Worm (Caenorhabditis elegans) whole organism, L3 larva: ENCODE data around the gene irld-51.

ENCODE experiments used
- R02D3.7 ChIP-seq: fragments of 150-350 bp; optimal IDR thresholded peaks from 2 replicates; lab custom pipeline; 2014; ENCODE audit warnings: missing biosample characterization, missing genetic modification characterization
- ZK546.5 ChIP-seq: sonication (generic microtip); optimal IDR thresholded peaks from 2 replicates; lab custom pipeline; 2017; ENCODE audit warnings: missing biosample characterization, missing genetic modification characterization
- ama-1 ChIP-seq: fragments of 150-350 bp; optimal IDR thresholded peaks from 2 replicates; lab custom pipeline; 2018
- ceh-16 ChIP-seq: sonication (generic microtip); optimal IDR thresholded peaks from 2 replicates; lab custom pipeline; 2017; ENCODE audit warnings: missing biosample characterization, missing genetic modification characterization
- ceh-28 ChIP-seq: fragments of 150-350 bp; optimal IDR thresholded peaks from 2 replicates; lab custom pipeline; 2014; ENCODE audit warnings: missing biosample characterization, missing genetic modification reagents, missing genetic modification characterization
- ceh-82 ChIP-seq: fragments of 150-350 bp; optimal IDR thresholded peaks from 2 replicates; lab custom pipeline; 2014; ENCODE audit warnings: missing biosample characterization, missing genetic modification characterization
- ceh-9 ChIP-seq: sonication (generic microtip); optimal IDR thresholded peaks from 2 replicates; lab custom pipeline; 2018; ENCODE audit warnings: missing biosample characterization, missing genetic modification characterization
- daf-12 ChIP-seq: fragments of 150-350 bp; optimal IDR thresholded peaks from 2 replicates; lab custom pipeline; 2014; ENCODE audit warnings: missing biosample characterization, missing genetic modification reagents, missing genetic modification characterization
- egl-27 ChIP-seq: sonication (generic microtip); optimal IDR thresholded peaks from 4 replicates; lab custom pipeline; 2017; ENCODE audit warnings: missing biosample characterization, missing genetic modification reagents, missing genetic modification characterization
- egl-5 ChIP-seq: fragments of 150-350 bp; optimal IDR thresholded peaks from 2 replicates; lab custom pipeline; 2017; ENCODE audit warnings: missing biosample characterization, missing genetic modification reagents, missing genetic modification characterization, inconsistent platforms
- elt-1 ChIP-seq: fragments of 150-350 bp; optimal IDR thresholded peaks from 2 replicates; lab custom pipeline; 2014; ENCODE audit warnings: missing biosample characterization, missing genetic modification characterization
- elt-3 ChIP-seq, 3 experiments: fragments of 150-350 bp in 1 of 3; sonication (generic microtip) in 2 of 3; optimal IDR thresholded peaks; 2 replicates in 2 of 3; 4 replicates in 1 of 3; lab custom pipeline; 2014 to 2017; ENCODE audit warnings: missing biosample characterization in 3 of 3, missing genetic modification characterization in 3 of 3
- eor-1 ChIP-seq, 2 experiments: fragments of 150-350 bp; optimal IDR thresholded peaks; 2 replicates each; lab custom pipeline; 2014 to 2018; ENCODE audit warnings: missing biosample characterization in 2 of 2, missing genetic modification characterization in 2 of 2
- fkh-10 ChIP-seq: sonication (generic microtip); optimal IDR thresholded peaks from 2 replicates; lab custom pipeline; 2017; ENCODE audit warnings: missing biosample characterization, missing genetic modification reagents, missing genetic modification characterization
- fkh-2 ChIP-seq: fragments of 150-350 bp; optimal IDR thresholded peaks from 2 replicates; lab custom pipeline; 2014; ENCODE audit warnings: missing biosample characterization, missing genetic modification reagents, missing genetic modification characterization
- fos-1 ChIP-seq: fragments of 150-350 bp; optimal IDR thresholded peaks from 2 replicates; lab custom pipeline; 2014; ENCODE audit warnings: missing biosample characterization, missing genetic modification characterization
- hmg-11 ChIP-seq: sonication (generic microtip); optimal IDR thresholded peaks from 2 replicates; lab custom pipeline; 2016; ENCODE audit warnings: missing genetic modification characterization, missing compliant biosample characterization
- jun-1 ChIP-seq: fragments of 150-350 bp; optimal IDR thresholded peaks from 2 replicates; lab custom pipeline; 2014; ENCODE audit warnings: missing biosample characterization, missing genetic modification reagents, missing genetic modification characterization
- lin-15B ChIP-seq: fragments of 150-350 bp; optimal IDR thresholded peaks from 2 replicates; lab custom pipeline; 2014; ENCODE audit warnings: missing biosample characterization, missing genetic modification characterization
- lin-39 ChIP-seq: fragments of 150-350 bp; optimal IDR thresholded peaks from 2 replicates; lab custom pipeline; 2018; ENCODE audit warnings: missing biosample characterization, missing genetic modification reagents, missing genetic modification characterization
- lsy-12 ChIP-seq: sonication (generic microtip); optimal IDR thresholded peaks from 2 replicates; lab custom pipeline; 2016; ENCODE audit warnings: mild to moderate bottlenecking, missing genetic modification characterization, missing compliant biosample characterization
- mdl-1 ChIP-seq: fragments of 150-350 bp; optimal IDR thresholded peaks from 2 replicates; lab custom pipeline; 2014; ENCODE audit warnings: missing biosample characterization, missing genetic modification characterization
- mml-1 ChIP-seq: fragments of 150-350 bp; sonication (generic microtip); optimal IDR thresholded peaks from 3 replicates; lab custom pipeline; 2014; ENCODE audit warnings: missing biosample characterization, missing genetic modification characterization
- nfya-1 ChIP-seq: sonication (generic microtip); optimal IDR thresholded peaks from 2 replicates; lab custom pipeline; 2017; ENCODE audit warnings: missing genetic modification characterization, mild to moderate bottlenecking, missing compliant biosample characterization, antibody characterized with exemption, moderate library complexity; ENCODE audit not compliant: insufficient read depth
- nhr-12 ChIP-seq: fragments of 150-350 bp; optimal IDR thresholded peaks from 2 replicates; lab custom pipeline; 2014; ENCODE audit warnings: missing biosample characterization, missing genetic modification characterization
- nhr-23 ChIP-seq: fragments of 150-350 bp; optimal IDR thresholded peaks from 2 replicates; lab custom pipeline; 2014; ENCODE audit warnings: missing biosample characterization, missing genetic modification reagents, missing genetic modification characterization
- nhr-237 ChIP-seq: fragments of 150-350 bp; optimal IDR thresholded peaks from 2 replicates; lab custom pipeline; 2014; ENCODE audit warnings: missing biosample characterization, missing genetic modification characterization
- nhr-25 ChIP-seq: sonication (generic microtip); optimal IDR thresholded peaks from 2 replicates; lab custom pipeline; 2017; ENCODE audit warnings: missing biosample characterization, missing genetic modification characterization
- nhr-28 ChIP-seq: fragments of 150-350 bp; optimal IDR thresholded peaks from 2 replicates; lab custom pipeline; 2014; ENCODE audit warnings: missing biosample characterization, missing genetic modification characterization
- nhr-43 ChIP-seq: sonication (generic microtip); optimal IDR thresholded peaks from 2 replicates; lab custom pipeline; 2016; ENCODE audit warnings: mild to moderate bottlenecking, missing genetic modification characterization, missing compliant biosample characterization; ENCODE audit not compliant: poor library complexity, severe bottlenecking
- nhr-67 ChIP-seq: fragments of 150-350 bp; optimal IDR thresholded peaks from 2 replicates; lab custom pipeline; 2014; ENCODE audit warnings: missing biosample characterization, missing genetic modification characterization
- nhr-76 ChIP-seq: fragments of 150-350 bp; sonication (generic microtip); optimal IDR thresholded peaks from 5 replicates; lab custom pipeline; 2014; ENCODE audit warnings: missing biosample characterization, missing genetic modification characterization
- nhr-77 ChIP-seq: fragments of 150-350 bp; optimal IDR thresholded peaks from 2 replicates; lab custom pipeline; 2014; ENCODE audit warnings: missing biosample characterization, missing genetic modification characterization
- pqm-1 ChIP-seq: fragments of 150-350 bp; optimal IDR thresholded peaks from 2 replicates; lab custom pipeline; 2017; ENCODE audit warnings: missing biosample characterization, missing genetic modification characterization, inconsistent platforms
- skn-1 ChIP-seq: fragments of 150-350 bp; optimal IDR thresholded peaks from 2 replicates; lab custom pipeline; 2014; ENCODE audit warnings: missing biosample characterization, missing genetic modification characterization
- snpc-4 ChIP-seq: fragments of 150-350 bp; optimal IDR thresholded peaks from 2 replicates; lab custom pipeline; 2014; ENCODE audit warnings: missing biosample characterization, missing genetic modification characterization
- tbx-2 ChIP-seq: sonication (generic microtip); optimal IDR thresholded peaks from 2 replicates; lab custom pipeline; 2016; ENCODE audit warnings: mild to moderate bottlenecking, missing genetic modification characterization, missing compliant biosample characterization
- unc-39 ChIP-seq: sonication (generic microtip); optimal IDR thresholded peaks from 4 replicates; lab custom pipeline; 2017; ENCODE audit warnings: missing biosample characterization, missing genetic modification characterization
- unc-62 ChIP-seq: fragments of 150-350 bp; sonication (generic microtip); optimal IDR thresholded peaks from 4 replicates; lab custom pipeline; 2014; ENCODE audit warnings: missing biosample characterization, missing genetic modification reagents, missing genetic modification characterization
- zag-1 ChIP-seq: fragments of 150-350 bp; optimal IDR thresholded peaks from 2 replicates; lab custom pipeline; 2014; ENCODE audit warnings: missing biosample characterization, missing genetic modification characterization
- ztf-11 ChIP-seq: fragments of 150-350 bp; optimal IDR thresholded peaks from 2 replicates; lab custom pipeline; 2014; ENCODE audit warnings: missing biosample characterization, missing genetic modification characterization
- ztf-4 ChIP-seq: fragments of 150-350 bp; optimal IDR thresholded peaks from 2 replicates; lab custom pipeline; 2014; ENCODE audit warnings: missing biosample characterization, missing genetic modification characterization

Gene irld-51

DNA sequence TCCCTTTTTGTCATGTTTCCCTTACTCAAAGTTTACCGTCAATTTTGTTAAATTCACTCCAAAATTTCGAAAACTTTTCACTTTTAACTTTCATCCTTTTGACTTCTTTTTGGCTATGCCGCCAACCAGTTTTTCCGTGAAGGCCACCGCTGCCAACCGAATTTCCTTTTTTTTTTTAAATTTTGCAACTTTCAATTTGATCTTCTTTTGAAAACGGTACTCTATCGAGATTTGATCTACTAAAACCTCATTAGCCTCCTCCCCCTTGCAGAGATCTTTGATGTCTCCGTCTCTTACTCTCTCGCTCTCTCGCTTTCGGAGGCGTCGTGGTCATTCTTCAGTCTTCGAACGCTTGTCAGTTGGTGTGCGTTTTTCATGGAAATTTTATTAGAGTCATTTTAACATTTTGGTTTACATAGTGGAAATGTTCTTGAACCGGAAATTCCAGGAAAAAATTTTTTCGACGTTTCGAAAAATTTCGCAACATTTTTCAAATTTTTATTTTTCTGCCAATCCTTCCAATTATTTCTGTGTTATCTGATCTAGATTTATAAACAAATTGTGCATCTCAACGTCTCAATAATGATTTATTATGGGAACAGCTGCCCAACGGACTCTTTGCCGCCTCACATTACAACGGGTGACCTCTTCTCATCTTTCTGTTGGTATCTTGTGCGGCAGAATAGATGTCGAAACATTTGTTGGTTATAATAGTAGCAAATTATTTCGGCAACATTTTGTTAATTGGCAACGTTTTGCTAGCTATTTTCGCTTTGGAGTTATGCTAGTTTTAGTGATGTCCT is 42.3 kb upstream of the irld-51 start:
- TF ChIP-seq elt-1 (tag; lab: Kevin White, UChicago) (peak; percentile 7), nhr-25 (tag; lab: Kevin White, UChicago) (peak; percentile 6), hmg-11 (tag; lab: Kevin White, UChicago) (no peak)
- TF ChIP-seq, all 47 proteins: peak for 2

- TF ChIP-seq ceh-82 (no peak), nfya-1 (tag; lab: Kevin White, UChicago) (no peak), pqm-1 (tag; lab: Kevin White, UChicago) (no peak), nhr-77 (tag; lab: Kevin White, UChicago) (no peak), eor-1 (tag; optimal IDR thresholded peaks at IDR 0.05; lab: Kevin White, UChicago) (no peak), lsy-12 (tag; lab: Kevin White, UChicago) (no peak)
These were observed 39.8 kb upstream of the irld-51 start for ce11 chrII:2992300-2992699.

ce11 chrII:2991555-2992083 is 39.1 kb upstream of the irld-51 start, which contains the start of gene K08A2.2:
Gene K08A2.2, plus strand, starts transcription at chrII:2991605.
- TF ChIP-seq fos-1 (tag; lab: Kevin White, UChicago), result no peak
- TF ChIP-seq snpc-4 (tag; lab: Kevin White, UChicago), result no peak
- no peak for TF ChIP-seq nhr-28 (tag; lab: Kevin White, UChicago)
- no peak for TF ChIP-seq R02D3.7
- no peak for TF ChIP-seq ceh-28 (tag; lab: Kevin White, UChicago)
- TF ChIP-seq ztf-11 (tag; lab: Kevin White, UChicago), result no peak
- TF ChIP-seq nhr-43, result no peak
- no peak for TF ChIP-seq elt-1 (tag; lab: Kevin White, UChicago)
- TF ChIP-seq jun-1 (tag; lab: Kevin White, UChicago), result no peak
- no peak for TF ChIP-seq zag-1 (tag; lab: Kevin White, UChicago)

- TF ChIP-seq pqm-1 (tag; lab: Kevin White, UChicago), result no peak
- TF ChIP-seq nhr-12, result no peak
- no peak for TF ChIP-seq ceh-9 (tag; lab: Kevin White, UChicago)
- TF ChIP-seq ama-1 (lab: Kevin White, UChicago), result no peak
- no peak for TF ChIP-seq lin-15B (tag; lab: Kevin White, UChicago)
- no peak for TF ChIP-seq nfya-1 (tag; lab: Kevin White, UChicago)
These were observed 37.6 kb upstream of the irld-51 start for ce11 chrII:2990089-2990488.

DNA sequence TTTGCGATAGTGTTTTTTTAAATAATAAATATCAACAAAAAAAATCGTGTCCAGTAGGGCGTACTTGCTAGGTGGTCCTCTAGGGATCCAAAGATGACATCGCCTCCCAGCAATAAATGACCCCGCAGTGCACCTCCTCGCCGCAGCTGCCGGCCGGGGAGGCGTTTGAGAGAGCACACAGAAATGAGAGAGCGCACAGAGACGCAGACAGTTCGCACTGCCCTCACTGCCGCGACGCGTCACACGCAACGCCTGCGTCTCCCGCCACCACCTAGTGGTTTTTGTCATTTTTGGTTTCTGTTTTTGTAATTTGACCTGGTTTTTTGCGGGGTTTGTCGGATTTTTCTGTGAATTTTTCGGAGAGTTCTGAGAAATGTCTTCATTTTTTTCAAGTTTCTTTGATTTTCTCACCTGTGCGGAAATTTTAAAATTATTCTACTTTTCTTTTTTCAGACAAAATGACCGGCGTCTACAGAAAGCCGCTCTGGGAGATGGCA is 35.4 kb upstream of the irld-51 start, which contains the start of gene lido-7:
Gene lido-7, plus strand, starts transcription at position 447 of the 497 bp plus-strand sequence.
- TF ChIP-seq snpc-4 (tag; lab: Kevin White, UChicago), result no peak
- TF ChIP-seq nhr-67 (tag; lab: Kevin White, UChicago), result no peak
- no peak for TF ChIP-seq egl-27 (tag; lab: Kevin White, UChicago)
- TF ChIP-seq daf-12 (tag; lab: Kevin White, UChicago), result no peak
- peak; percentile 51 for TF ChIP-seq nfya-1 (tag; lab: Kevin White, UChicago)
- TF ChIP-seq ceh-16 (tag; lab: Kevin White, UChicago), result no peak
- no peak for TF ChIP-seq fkh-2
- TF ChIP-seq nhr-28 (tag; lab: Kevin White, UChicago), result no peak
- no peak for TF ChIP-seq mml-1 (tag; lab: Kevin White, UChicago)
- TF ChIP-seq ceh-28 (tag; lab: Kevin White, UChicago), result no peak
- TF ChIP-seq nhr-23 (tag; lab: Kevin White, UChicago), result peak; percentile 15
- no peak for TF ChIP-seq ama-1 (lab: Kevin White, UChicago)
- TF ChIP-seq lsy-12 (tag; lab: Kevin White, UChicago), result no peak
- peak; percentile 58 for TF ChIP-seq lin-15B (tag; lab: Kevin White, UChicago)
- TF ChIP-seq hmg-11 (tag; lab: Kevin White, UChicago), result peak; percentile 64
- TF ChIP-seq nhr-12, result no peak
- no peak for TF ChIP-seq ztf-11 (tag; lab: Kevin White, UChicago)
- TF ChIP-seq ceh-9 (tag; lab: Kevin White, UChicago), result no peak
- no peak for TF ChIP-seq skn-1 (tag; lab: Kevin White, UChicago)
- no peak for TF ChIP-seq fkh-10
- TF ChIP-seq elt-3 (tag; optimal IDR thresholded peaks at IDR 0.05; lab: Kevin White, UChicago), result no peak
- TF ChIP-seq ceh-82, result no peak
- TF ChIP-seq jun-1 (tag; lab: Kevin White, UChicago), result no peak
- TF ChIP-seq nhr-76, result no peak
- TF ChIP-seq ZK546.5, result no peak
- TF ChIP-seq fos-1 (tag; lab: Kevin White, UChicago), result no peak
- TF ChIP-seq nhr-237 (tag; lab: Kevin White, UChicago), result no peak
- no peak for TF ChIP-seq unc-39 (tag; lab: Kevin White, UChicago)
- no peak for TF ChIP-seq unc-62 (GFP tag; lab: Kevin White, UChicago)
- peak; percentile 68 for TF ChIP-seq lin-39 (tag; lab: Kevin White, UChicago)
- no peak for TF ChIP-seq ztf-4 (tag; lab: Kevin White, UChicago)
- no peak for TF ChIP-seq tbx-2 (tag; lab: Kevin White, UChicago)
- no peak for TF ChIP-seq mdl-1 (tag; lab: Kevin White, UChicago)
- TF ChIP-seq egl-5 (tag; lab: Kevin White, UChicago), result no peak
